Worm (Caenorhabditis elegans): Measurements from ENCODE around the gene R02F2.1.

R02F2.1 gene

DNA sequence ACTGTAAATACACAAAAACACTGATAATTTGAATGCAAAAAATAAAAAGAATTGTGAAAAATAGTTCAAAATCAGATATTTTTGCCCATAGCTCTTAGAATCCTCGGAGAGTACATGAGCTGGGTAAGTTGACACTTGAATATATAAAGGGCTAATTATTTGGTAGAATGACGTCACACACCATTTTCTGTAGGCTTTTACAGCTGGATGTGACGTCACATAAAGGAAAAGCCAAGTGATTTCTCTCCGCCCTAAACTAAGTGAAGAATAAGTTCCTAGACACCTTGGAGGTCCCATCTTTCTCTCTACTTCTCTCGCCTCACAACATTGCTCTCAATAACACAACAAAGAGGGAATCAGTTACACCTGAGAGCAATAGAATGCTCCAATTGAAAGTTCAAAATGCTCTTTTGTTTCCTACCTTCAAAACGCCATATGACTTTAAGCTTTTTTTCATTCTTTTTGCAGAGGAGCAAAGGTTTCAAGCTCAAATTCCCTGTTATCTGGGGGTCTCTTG lies 14.5 kb upstream of the R02F2.1 start, which contains the start of gene osg-1:
osg-1 (plus strand) TSS at position 467 of the 517 bp plus-strand sequence.
- TF ChIP-seq dao-5 (tag; optimal IDR thresholded peaks at IDR 0.05) (no peak), W03F9.2 (tag; optimal IDR thresholded peaks at IDR 0.05) (no peak), him-1 (tag; optimal IDR thresholded peaks at IDR 0.05) (no peak)

DNA sequence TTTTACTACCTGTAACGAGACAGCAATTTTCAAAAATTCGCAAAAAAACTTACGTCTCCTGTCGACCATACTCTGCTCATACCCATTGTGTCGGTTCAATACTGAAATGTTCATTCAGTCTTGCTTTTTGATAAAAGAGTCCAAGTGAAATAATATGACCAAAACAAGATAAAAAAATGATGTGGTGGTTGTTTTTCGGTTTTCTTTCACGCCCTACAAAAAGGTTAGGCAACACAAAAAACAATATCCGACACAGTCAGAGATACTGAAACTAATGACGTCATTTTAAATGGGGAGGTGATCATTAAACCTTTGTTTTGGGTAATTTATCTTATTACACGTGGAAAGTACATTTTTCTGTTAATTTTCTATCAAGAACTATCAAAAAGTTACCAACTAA lies 6.5 kb upstream of the R02F2.1 start, which contains the start of gene R02F2.8:
R02F2.8 (minus strand) TSS at position 101 of the 400 bp plus-strand sequence.
- TF ChIP-seq W03F9.2 (tag; optimal IDR thresholded peaks at IDR 0.05), result no peak

DNA sequence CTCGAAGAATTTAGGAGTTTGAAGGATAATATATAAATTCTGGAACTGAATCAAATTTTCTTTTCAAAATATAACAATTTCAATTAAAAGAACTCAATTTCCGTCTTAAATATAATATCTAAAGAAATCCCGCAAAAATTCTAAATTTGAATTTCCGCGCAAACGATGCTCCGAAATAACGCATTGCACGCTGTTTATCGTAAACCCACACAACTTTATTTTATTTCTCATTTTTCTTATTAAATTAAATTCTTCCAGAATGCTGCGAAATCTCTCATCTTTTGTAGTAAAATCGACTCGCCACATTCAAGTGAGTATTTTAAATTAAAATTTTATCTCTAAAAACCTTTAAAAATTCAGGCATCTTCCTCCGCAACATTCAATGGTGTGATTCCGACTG lies 2.7 kb upstream of the R02F2.1 start, which contains the start of gene R02F2.9:
R02F2.9 (plus strand) TSS at position 218 of the 400 bp plus-strand sequence.
- TF ChIP-seq W03F9.2 (tag; optimal IDR thresholded peaks at IDR 0.05), result no peak
- TF ChIP-seq him-1 (tag; optimal IDR thresholded peaks at IDR 0.05), result no peak
- TF ChIP-seq dao-5 (tag; optimal IDR thresholded peaks at IDR 0.05), result no peak

DNA sequence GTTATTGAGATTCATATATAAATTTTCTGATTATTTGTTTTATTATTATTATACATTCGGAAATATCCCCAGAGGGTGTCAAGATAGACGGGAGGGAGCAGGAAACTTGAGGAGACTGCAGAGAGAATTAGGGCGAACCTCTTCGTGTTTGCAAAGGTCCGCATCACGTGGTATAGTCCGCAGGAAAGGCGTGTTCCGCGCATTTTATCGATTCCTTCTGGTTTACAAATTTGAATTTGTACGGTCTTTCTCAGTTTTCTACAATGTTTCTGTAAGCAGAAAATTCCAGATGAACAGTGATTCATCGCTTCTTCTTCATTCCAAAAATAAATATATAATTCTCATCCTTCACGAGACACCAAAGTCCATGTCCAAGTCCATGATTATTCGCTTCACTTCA lies 1.7 kb upstream of the R02F2.1 start:
- TF ChIP-seq him-1 (tag; optimal IDR thresholded peaks at IDR 0.05), result no peak
- no peak for TF ChIP-seq dao-5 (tag; optimal IDR thresholded peaks at IDR 0.05)
- no peak for TF ChIP-seq W03F9.2 (tag; optimal IDR thresholded peaks at IDR 0.05)

DNA sequence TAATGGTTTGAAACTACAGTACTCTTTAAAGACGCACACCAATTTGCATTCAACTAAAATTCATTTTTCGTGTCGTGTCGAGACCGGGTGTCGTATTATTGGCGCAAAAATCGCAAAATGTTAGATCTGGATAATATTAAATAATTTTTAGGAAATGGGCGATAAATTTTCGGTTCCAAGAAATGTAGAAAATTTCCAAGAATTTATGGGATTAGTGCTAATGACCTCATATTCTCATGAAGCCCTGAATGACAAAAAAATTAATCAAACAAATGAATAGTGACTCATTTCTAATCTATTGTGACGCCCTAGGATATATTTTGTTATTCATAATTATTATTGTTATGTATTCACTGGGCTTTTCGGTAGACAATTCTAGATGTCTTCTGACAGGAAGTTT lies 953 bp upstream of the R02F2.1 start:
- no peak for TF ChIP-seq him-1 (tag; optimal IDR thresholded peaks at IDR 0.05)
- TF ChIP-seq W03F9.2 (tag; optimal IDR thresholded peaks at IDR 0.05), result no peak
- no peak for TF ChIP-seq dao-5 (tag; optimal IDR thresholded peaks at IDR 0.05)

DNA sequence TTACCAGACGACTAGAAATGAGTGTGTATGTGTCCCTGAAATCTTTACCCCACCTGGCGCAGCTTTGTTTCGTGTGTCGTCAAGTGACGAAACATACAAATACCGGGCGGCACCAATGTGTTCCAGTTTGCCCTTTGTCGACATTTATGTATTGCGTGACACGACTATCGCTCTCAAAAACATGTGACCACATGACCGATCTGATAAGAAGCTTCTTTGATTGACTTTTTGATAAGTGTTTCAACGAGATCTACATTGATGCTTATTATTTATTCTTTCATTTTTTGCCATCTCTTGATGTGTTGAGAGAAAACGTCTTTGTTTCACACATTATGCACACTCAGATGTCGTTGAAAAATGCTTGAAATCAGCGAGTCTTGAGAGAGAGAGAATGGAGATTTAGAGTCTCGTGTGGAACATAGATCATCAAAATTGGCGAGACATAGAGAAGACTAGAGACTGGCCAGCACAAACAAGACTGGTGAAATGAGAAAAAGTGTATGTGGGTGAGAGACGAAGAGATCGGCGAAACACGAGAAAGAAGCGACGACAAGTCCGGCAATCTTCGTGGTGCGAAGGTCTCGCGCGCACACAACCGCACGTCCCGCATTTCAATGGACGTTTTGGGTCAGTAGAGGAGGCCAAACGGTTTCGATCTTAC lies 1.4 kb downstream of the R02F2.1 start:
- TF ChIP-seq dao-5 (tag; optimal IDR thresholded peaks at IDR 0.05), result no peak
- TF ChIP-seq him-1 (tag; optimal IDR thresholded peaks at IDR 0.05), result peak; percentile 32
- no peak for TF ChIP-seq W03F9.2 (tag; optimal IDR thresholded peaks at IDR 0.05)

DNA sequence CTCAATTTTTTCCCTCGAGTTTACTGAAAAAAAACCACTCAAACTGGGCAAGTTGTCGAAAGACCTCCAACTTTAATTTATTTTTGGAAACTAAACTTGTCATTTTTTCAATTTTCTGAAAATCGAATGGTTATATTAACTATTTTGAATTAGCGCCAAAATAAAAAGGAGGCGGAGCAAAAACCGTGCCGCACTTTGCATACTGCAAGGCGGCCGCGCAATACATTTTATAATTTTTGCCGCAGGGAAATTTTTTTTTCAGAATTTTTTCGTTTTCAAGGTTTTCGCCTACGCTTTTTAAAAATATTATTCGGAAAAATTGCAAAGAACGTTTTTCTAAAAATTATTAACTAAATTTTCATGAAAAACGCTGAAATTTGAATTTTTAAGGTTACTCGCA lies 2.0 kb downstream of the R02F2.1 start:
- no peak for TF ChIP-seq dao-5 (tag; optimal IDR thresholded peaks at IDR 0.05)
- no peak for TF ChIP-seq W03F9.2 (tag; optimal IDR thresholded peaks at IDR 0.05)
- TF ChIP-seq him-1 (tag; optimal IDR thresholded peaks at IDR 0.05), result no peak

DNA sequence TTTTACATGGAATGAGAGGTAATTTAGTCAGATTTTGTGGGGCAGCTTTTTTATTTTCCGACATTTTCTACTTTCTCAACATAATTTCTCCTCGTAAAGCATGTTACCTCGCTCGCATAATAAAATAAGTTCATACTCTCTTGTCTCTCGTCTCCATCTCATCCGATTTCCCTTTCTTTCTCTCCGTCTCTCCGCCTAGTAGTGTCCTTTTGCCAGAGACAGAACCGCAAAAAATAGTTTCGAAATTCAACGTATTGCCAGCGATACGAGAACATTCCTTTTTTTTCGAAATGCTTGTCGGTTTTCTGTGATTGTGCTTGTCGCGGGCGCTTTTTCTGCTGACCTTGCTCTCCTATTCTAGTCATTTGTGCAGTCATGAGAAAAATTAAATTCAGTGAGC lies 2.5 kb downstream of the R02F2.1 start:
- no peak for TF ChIP-seq W03F9.2 (tag; optimal IDR thresholded peaks at IDR 0.05)
- TF ChIP-seq him-1 (tag; optimal IDR thresholded peaks at IDR 0.05), result no peak
- no peak for TF ChIP-seq dao-5 (tag; optimal IDR thresholded peaks at IDR 0.05)

DNA sequence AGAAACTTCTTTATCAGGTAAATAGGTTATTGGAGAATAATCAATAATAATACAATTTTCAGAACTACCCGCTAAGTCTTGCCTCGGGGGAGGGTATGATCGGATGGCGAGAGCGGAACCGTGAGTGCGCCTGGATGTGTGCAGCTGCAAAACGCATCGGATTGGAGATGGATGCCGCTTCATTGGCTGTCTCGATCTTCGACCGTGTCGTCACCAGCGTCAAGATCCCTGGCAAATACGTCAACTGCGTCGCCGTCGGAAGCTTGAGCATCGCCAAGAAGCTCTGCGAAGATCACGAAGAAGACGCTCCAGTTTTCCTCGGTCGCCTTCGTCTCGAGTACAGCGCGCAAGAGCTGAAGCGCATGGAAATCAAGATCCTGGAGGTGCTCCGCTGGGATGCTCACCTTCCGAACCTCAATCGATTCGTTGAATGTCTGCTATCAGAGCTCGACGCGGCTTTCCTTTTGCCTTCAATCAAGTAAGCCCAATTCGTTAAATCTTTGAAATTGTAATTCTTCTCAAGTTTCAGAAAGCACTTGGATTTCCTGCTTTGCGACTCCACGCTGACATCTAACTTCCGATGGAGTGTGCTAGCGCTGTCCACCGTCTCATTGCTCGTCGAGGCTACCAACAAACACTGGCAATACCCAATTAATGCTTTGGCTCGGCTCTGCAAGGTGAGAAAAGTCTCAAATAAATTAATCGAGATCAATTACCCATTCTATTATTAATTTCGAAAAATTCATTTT lies 3.2 kb downstream of the R02F2.1 start:
- TF ChIP-seq dao-5 (tag; optimal IDR thresholded peaks at IDR 0.05) (no peak), him-1 (tag; optimal IDR thresholded peaks at IDR 0.05) (no peak), W03F9.2 (tag; optimal IDR thresholded peaks at IDR 0.05) (no peak)

DNA sequence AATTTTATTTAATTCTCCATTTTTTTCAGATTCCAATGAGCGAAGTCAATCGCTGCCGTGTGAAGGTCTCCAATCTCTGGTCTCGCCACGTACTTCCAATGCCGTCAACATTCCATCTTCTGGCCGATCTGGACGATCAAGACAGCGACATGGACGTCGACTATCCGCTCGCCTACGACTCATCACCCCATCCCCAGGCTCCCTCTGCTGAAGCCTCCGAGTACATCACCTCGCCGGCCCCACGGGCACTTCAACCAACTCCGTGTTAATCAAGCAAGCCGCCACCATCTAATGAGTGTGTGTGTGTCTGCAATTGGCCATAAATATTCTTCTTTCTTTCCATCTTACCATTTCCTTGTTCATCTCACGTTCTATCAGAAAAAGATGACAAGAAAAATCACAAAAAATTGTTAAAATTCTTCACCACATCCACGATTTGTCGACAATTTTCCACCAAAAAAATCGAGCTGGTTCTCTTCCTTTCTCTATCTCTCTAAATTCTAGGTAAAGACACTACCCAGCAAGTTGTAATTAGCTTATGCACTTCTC lies 3.9 kb downstream of the R02F2.1 start:
- no peak for TF ChIP-seq him-1 (tag; optimal IDR thresholded peaks at IDR 0.05)
- no peak for TF ChIP-seq W03F9.2 (tag; optimal IDR thresholded peaks at IDR 0.05)
- no peak for TF ChIP-seq dao-5 (tag; optimal IDR thresholded peaks at IDR 0.05)

DNA sequence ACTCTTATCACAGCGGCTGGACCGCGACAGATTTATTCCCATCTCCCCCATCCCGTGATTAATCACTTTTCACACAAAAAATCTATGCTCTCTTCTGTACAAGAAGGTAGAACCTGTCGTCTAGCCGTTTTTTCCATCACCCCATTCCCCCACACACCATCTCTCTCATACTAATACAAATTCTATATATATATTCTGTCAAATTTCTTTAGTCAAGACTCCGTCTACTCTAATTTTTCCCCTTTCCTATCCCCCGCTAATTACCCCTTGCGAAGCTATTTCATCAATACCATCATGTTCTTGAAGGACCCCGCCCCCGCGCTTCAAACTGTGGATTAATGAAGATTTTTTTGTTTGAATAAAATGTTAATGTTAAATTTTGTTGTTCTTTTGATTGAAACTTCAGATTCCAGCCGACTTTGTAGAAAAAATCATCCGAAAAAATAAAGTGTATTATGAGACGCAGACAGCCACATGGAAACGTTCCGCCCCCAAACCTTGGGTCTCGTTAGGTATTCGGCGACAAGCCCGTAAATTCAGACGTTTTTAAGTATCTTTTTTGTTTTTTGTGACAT lies 4.4 kb downstream of the R02F2.1 start:
- no peak for TF ChIP-seq dao-5 (tag; optimal IDR thresholded peaks at IDR 0.05)
- no peak for TF ChIP-seq W03F9.2 (tag; optimal IDR thresholded peaks at IDR 0.05)
- peak; percentile 16 for TF ChIP-seq him-1 (tag; optimal IDR thresholded peaks at IDR 0.05)

DNA sequence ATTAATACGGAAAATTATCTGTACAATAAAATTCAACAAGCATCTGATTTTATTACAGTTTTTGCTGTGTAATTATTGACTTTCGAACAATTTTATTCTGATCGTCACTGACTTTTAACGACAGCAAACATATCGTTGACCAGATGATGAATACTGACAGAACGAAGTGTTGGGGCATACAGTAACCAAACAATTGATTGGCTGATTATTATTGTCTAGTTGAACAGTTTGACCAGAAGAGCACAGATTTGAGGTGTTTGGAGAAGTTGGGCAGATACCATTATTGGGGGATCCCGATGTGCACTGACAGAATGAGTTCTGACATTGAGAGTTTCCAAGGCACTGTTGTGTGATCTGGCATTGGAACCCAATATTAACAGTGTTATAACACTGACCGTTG lies 5.3 kb downstream of the R02F2.1 start:
- TF ChIP-seq W03F9.2 (tag; optimal IDR thresholded peaks at IDR 0.05) (no peak), dao-5 (tag; optimal IDR thresholded peaks at IDR 0.05) (no peak), him-1 (tag; optimal IDR thresholded peaks at IDR 0.05) (no peak)

DNA sequence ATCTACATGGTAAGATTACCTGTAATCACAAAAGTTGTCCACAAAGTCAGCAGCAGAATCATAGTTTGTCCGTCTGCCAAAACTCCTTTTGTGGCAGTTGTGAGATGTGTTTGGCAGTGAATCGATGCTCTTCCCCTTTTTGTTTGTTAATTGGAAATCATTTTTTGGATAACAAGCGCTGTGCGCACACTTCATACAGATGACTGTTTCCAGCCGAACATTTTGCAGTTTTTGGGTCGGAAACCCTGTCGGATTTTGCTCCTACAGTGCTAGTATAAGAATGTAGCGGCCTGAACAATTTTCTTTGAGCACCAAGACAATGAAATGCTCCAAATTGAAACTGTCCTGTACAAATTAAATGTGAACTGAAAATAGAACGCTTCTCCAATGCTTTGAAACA lies 7.0 kb downstream of the R02F2.1 start, which contains the start of gene D1044.7:
D1044.7 (minus strand) TSS at position 101 of the 400 bp plus-strand sequence.
- no peak for TF ChIP-seq him-1 (tag; optimal IDR thresholded peaks at IDR 0.05)
- no peak for TF ChIP-seq W03F9.2 (tag; optimal IDR thresholded peaks at IDR 0.05)
- TF ChIP-seq dao-5 (tag; optimal IDR thresholded peaks at IDR 0.05), result no peak

DNA sequence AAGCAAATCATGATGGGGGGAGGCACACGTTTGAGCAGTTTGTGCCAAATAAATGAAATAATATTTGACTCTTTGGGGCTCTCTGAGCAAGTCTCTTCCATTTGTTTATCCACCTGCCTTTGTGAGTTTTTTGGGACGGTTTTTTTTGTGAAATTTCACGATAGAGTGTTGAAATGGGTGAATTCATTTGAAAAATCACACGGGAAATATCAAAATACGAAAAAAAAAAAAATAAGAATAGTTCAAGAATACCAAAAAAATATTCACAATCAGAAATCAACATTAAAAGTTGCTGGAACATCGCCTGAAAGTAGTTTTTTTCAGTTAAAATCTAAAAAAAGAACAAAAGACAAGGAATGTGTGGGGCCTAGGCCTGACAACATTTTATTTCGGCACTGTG lies 10.8 kb downstream of the R02F2.1 start, which contains the start of gene pqn-25:
pqn-25 (minus strand) TSS at position 101 of the 400 bp plus-strand sequence.
- no peak for TF ChIP-seq W03F9.2 (tag; optimal IDR thresholded peaks at IDR 0.05)
- TF ChIP-seq him-1 (tag; optimal IDR thresholded peaks at IDR 0.05), result no peak
- no peak for TF ChIP-seq dao-5 (tag; optimal IDR thresholded peaks at IDR 0.05)

Data from whole organism, L4/young adult.